Worm (Caenorhabditis elegans): ENCODE measurements around the gene C45G9.14.

C45G9.14 gene

DNA sequence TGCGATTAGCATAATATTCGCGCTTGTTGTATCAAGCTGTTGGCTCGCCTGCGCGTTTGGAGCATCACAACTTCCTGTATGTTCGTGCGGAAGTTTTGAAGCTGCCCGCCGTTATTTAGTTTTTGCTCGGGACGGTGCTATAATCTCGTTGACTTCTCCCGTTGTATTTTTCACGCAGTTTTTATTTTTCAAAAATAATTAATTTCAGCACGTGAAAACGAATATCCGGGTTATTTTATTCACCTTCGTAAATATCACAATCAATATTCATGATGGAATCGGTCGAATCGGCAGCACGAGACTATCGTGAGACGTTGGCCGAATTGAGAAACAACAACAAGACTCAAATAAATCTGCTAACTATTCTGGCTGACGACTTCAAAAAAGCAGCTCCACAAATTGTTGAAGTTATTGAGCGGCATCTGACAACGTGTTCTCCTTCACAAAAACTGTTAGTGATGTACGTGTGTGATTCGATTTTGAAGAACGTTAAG lies 19.6 kb upstream of the C45G9.14 start (continued):
- TF ChIP-seq hmg-1.1 (GFP tag; IDR thresholded peaks at IDR 0.05) = 0 out of 2 replicates have a peak, but pooled peaks have one; percentile 30
- TF ChIP-seq Y5F2A.4 (GFP tag; optimal IDR thresholded peaks at IDR 0.05) = no peak
- TF ChIP-seq zfp-3 (GFP tag; conservative IDR thresholded peaks at IDR 0.05) = peak; percentile 82
- TF ChIP-seq zip-2 (tag; optimal IDR thresholded peaks at IDR 0.05) = no peak
- TF ChIP-seq dve-1 (tag; optimal IDR thresholded peaks at IDR 0.05; ENCODE audit: insufficient read depth) = peak; percentile 27
- peak; percentile 60 for TF ChIP-seq T26A8.4 (GFP tag; IDR thresholded peaks at IDR 0.05)
- no peak for TF ChIP-seq Y105C5A.15 (GFP tag; IDR thresholded peaks at IDR 0.05)
- TF ChIP-seq F44E2.7 (GFP tag; IDR thresholded peaks at IDR 0.05) = no peak
- no peak for TF ChIP-seq daf-8 (GFP tag; IDR thresholded peaks at IDR 0.05)
- peak; percentile 55; the same call in 1 of the 2 replicates for TF ChIP-seq lin-38 (GFP tag; IDR thresholded peaks at IDR 0.05)
- no peak for TF ChIP-seq fkh-10 (GFP tag; optimal IDR thresholded peaks at IDR 0.05)
- no peak for TF ChIP-seq unc-39 (tag; optimal IDR thresholded peaks at IDR 0.05)
- TF ChIP-seq ces-1 (GFP tag; optimal IDR thresholded peaks at IDR 0.05) = no peak
- TF ChIP-seq ztf-11 (tag; optimal IDR thresholded peaks at IDR 0.05) = no peak
- no peak for TF ChIP-seq nhr-237 (tag; optimal IDR thresholded peaks at IDR 0.05)
- TF ChIP-seq lin-1 (GFP tag; IDR thresholded peaks at IDR 0.05) = 0 out of 2 replicates have a peak, but pooled peaks have one; percentile 18
- TF ChIP-seq dmd-9 (GFP tag; IDR thresholded peaks at IDR 0.05) = no peak
- no peak for TF ChIP-seq zip-11 (GFP tag; IDR thresholded peaks at IDR 0.05)
- TF ChIP-seq lir-3 (tag; optimal IDR thresholded peaks at IDR 0.05) = no peak
- TF ChIP-seq F49E8.2 (tag; optimal IDR thresholded peaks at IDR 0.05; ENCODE audit: borderline replicate concordance) = no peak
- no peak for TF ChIP-seq ceh-32 (tag; optimal IDR thresholded peaks at IDR 0.05; ENCODE audit: poor library complexity)
- no peak for TF ChIP-seq R02D3.7 (tag; optimal IDR thresholded peaks at IDR 0.05)
- no peak for TF ChIP-seq unc-62 (GFP tag; optimal IDR thresholded peaks at IDR 0.05 in 1 of 2)
- TF ChIP-seq unc-62 (tag; optimal IDR thresholded peaks at IDR 0.05) = no peak
- TF ChIP-seq nhr-41 (GFP tag; IDR thresholded peaks at IDR 0.05) = no peak
- peak; percentile 80 for TF ChIP-seq aha-1 (tag)
- TF ChIP-seq arid-1 (GFP tag; conservative IDR thresholded peaks at IDR 0.05) = no peak
- TF ChIP-seq ceh-44 (GFP tag; IDR thresholded peaks at IDR 0.05) = no peak
- TF ChIP-seq pqm-1 (tag; optimal IDR thresholded peaks at IDR 0.05) = no peak
- no peak for TF ChIP-seq ZK546.5 (tag; optimal IDR thresholded peaks at IDR 0.05)
- TF ChIP-seq aly-2 (tag; optimal IDR thresholded peaks at IDR 0.05) = no peak
- TF ChIP-seq mxl-2 (GFP tag; conservative IDR thresholded peaks at IDR 0.05) = no peak
- no peak for TF ChIP-seq snpc-4 (tag; optimal IDR thresholded peaks at IDR 0.05)
- no peak for TF ChIP-seq mes-2 (tag; optimal IDR thresholded peaks at IDR 0.05; ENCODE audit: poor library complexity, severe bottlenecking)
- TF ChIP-seq madf-9 (GFP tag; conservative IDR thresholded peaks at IDR 0.05) = peak; percentile 65
- TF ChIP-seq pha-4 (GFP tag; IDR thresholded peaks at IDR 0.05) = peak; percentile 72
- TF ChIP-seq pha-4 (tag; optimal IDR thresholded peaks at IDR 0.05) = no peak
- peak; percentile 15 for TF ChIP-seq hlh-11 (tag; optimal IDR thresholded peaks at IDR 0.05)
- peak; percentile 80 for TF ChIP-seq ama-1 (optimal IDR thresholded peaks at IDR 0.05)
- TF ChIP-seq mdt-29 (GFP tag; IDR thresholded peaks at IDR 0.05) = 0 out of 2 replicates have a peak, but pooled peaks have one; percentile 43
- peak; percentile 8 for TF ChIP-seq jun-1 (tag; optimal IDR thresholded peaks at IDR 0.05)
- TF ChIP-seq mxl-3 (GFP tag; optimal IDR thresholded peaks at IDR 0.05) = no peak
- 0 out of 2 replicates have a peak, but pooled peaks have one; percentile 13 for TF ChIP-seq tra-1 (GFP tag; IDR thresholded peaks at IDR 0.05)
- TF ChIP-seq set-16 (GFP tag; IDR thresholded peaks at IDR 0.05) = no peak
- TF ChIP-seq D1046.2 (GFP tag; IDR thresholded peaks at IDR 0.05) = no peak
- 0 out of 2 replicates have a peak, but pooled peaks have one; percentile 8 for TF ChIP-seq ctbp-1 (GFP tag; IDR thresholded peaks at IDR 0.05)
- no peak for TF ChIP-seq duxl-1 (tag; optimal IDR thresholded peaks at IDR 0.05; ENCODE audit: poor library complexity)
- no peak for TF ChIP-seq cey-2 (tag; optimal IDR thresholded peaks at IDR 0.05; ENCODE audit: borderline replicate concordance, insufficient read depth)
- no peak for TF ChIP-seq ceh-28 (tag; optimal IDR thresholded peaks at IDR 0.05)
- no peak for TF ChIP-seq hlh-30 (tag; optimal IDR thresholded peaks at IDR 0.05; ENCODE audit: insufficient read depth)
- TF ChIP-seq zfp-2 (tag; optimal IDR thresholded peaks at IDR 0.05) = no peak
